Worm (Caenorhabditis elegans) whole organism, L1 larva: ENCODE results near the gene acs-21.

Source experiments
- C04F5.9 ChIP-seq: sonication (generic microtip); optimal IDR thresholded peaks from 2 replicates; lab custom pipeline; 2016; ENCODE audit warnings: missing genetic modification characterization, missing compliant biosample characterization
- F16B12.6 ChIP-seq: fragments of 150-350 bp; optimal IDR thresholded peaks from 2 replicates; lab custom pipeline; 2014; ENCODE audit warnings: missing biosample characterization, missing genetic modification characterization
- alr-1 ChIP-seq: fragments of 200-800 bp; sonication (Bioruptor generic); optimal IDR thresholded peaks from 2 replicates; lab custom pipeline; 2018; ENCODE audit warnings: borderline replicate concordance, mild to moderate bottlenecking, missing genetic modification characterization, missing compliant biosample characterization
- ama-1 ChIP-seq: fragments of 150-350 bp; optimal IDR thresholded peaks from 2 replicates; lab custom pipeline; 2014
- blmp-1 ChIP-seq: fragments of 150-350 bp; optimal IDR thresholded peaks from 2 replicates; lab custom pipeline; 2014; ENCODE audit warnings: missing biosample characterization, missing genetic modification characterization
- ceh-63 ChIP-seq: fragments of 200-800 bp; sonication (Bioruptor generic); optimal IDR thresholded peaks from 2 replicates; lab custom pipeline; 2018; ENCODE audit warnings: mild to moderate bottlenecking, missing genetic modification characterization, missing compliant biosample characterization
- ceh-8 ChIP-seq: fragments of 200-800 bp; sonication (Bioruptor generic); optimal IDR thresholded peaks from 2 replicates; lab custom pipeline; 2018; ENCODE audit warnings: mild to moderate bottlenecking, missing genetic modification characterization, moderate library complexity, missing compliant biosample characterization
- ceh-82 ChIP-seq, 3 experiments: fragments of 150-350 bp in 1 of 3; sonication (generic microtip) in 2 of 3; optimal IDR thresholded peaks; 2 replicates each; lab custom pipeline; 2014 to 2017; ENCODE audit warnings: missing biosample characterization in 3 of 3, missing genetic modification characterization in 3 of 3
- ceh-90 ChIP-seq: sonication (generic microtip); optimal IDR thresholded peaks from 2 replicates; lab custom pipeline; 2016; ENCODE audit warnings: missing genetic modification characterization, missing compliant biosample characterization
- efl-1 ChIP-seq, 4 experiments: fragments of 150-350 bp; optimal IDR thresholded peaks in 3 of 4; peaks in 1 of 4; 1 replicate in 1 of 4; 2 replicates in 3 of 4; lab custom pipeline; 2014; ENCODE audit warnings: missing biosample characterization in 2 of 4, missing genetic modification characterization in 2 of 4, missing genetic modification reagents in 2 of 4
- efl-3 ChIP-seq: fragments of 200-800 bp; sonication (Bioruptor generic); optimal IDR thresholded peaks from 2 replicates; lab custom pipeline; 2018; ENCODE audit warnings: mild to moderate bottlenecking, missing genetic modification characterization, missing compliant biosample characterization
- fkh-4 ChIP-seq: sonication (generic microtip); optimal IDR thresholded peaks from 2 replicates; lab custom pipeline; 2016; ENCODE audit warnings: missing compliant biosample characterization, missing genetic modification characterization, borderline replicate concordance
- fos-1 ChIP-seq: fragments of 150-350 bp; optimal IDR thresholded peaks from 2 replicates; lab custom pipeline; 2014; ENCODE audit warnings: missing biosample characterization, missing genetic modification characterization
- hlh-17 ChIP-seq: fragments of 200-800 bp; sonication (Bioruptor generic); optimal IDR thresholded peaks from 2 replicates; lab custom pipeline; 2018; ENCODE audit warnings: missing genetic modification characterization, mild to moderate bottlenecking, missing compliant biosample characterization, moderate library complexity, borderline replicate concordance
- hlh-4 ChIP-seq: sonication (generic microtip); optimal IDR thresholded peaks from 2 replicates; lab custom pipeline; 2016; ENCODE audit warnings: mild to moderate bottlenecking, missing genetic modification characterization, missing compliant biosample characterization
- isw-1 ChIP-seq: fragments of 200-800 bp; sonication (Bioruptor generic); IDR thresholded peaks from 2 replicates; pipeline ENCODE4 v1.3.6; 2022; ENCODE audit warnings: missing genetic modification characterization, missing compliant biosample characterization
- lin-35 ChIP-seq, 2 experiments: fragments of 150-350 bp; optimal IDR thresholded peaks; 2 replicates each; lab custom pipeline; 2014; ENCODE audit warnings: missing biosample characterization in 2 of 2, missing genetic modification characterization in 2 of 2, missing genetic modification reagents in 2 of 2
- lir-3 ChIP-seq: sonication (generic microtip); optimal IDR thresholded peaks from 2 replicates; lab custom pipeline; 2016; ENCODE audit warnings: mild to moderate bottlenecking, missing genetic modification characterization, moderate library complexity, missing compliant biosample characterization; ENCODE audit not compliant: poor library complexity
- nhr-11 ChIP-seq: fragments of 150-350 bp; optimal IDR thresholded peaks from 2 replicates; lab custom pipeline; 2014; ENCODE audit warnings: missing biosample characterization, missing genetic modification characterization
- nhr-20 ChIP-seq: sonication (generic microtip); optimal IDR thresholded peaks from 2 replicates; lab custom pipeline; 2016; ENCODE audit warnings: mild to moderate bottlenecking, missing genetic modification characterization, missing compliant biosample characterization
- nhr-28 ChIP-seq: fragments of 150-350 bp; optimal IDR thresholded peaks from 2 replicates; lab custom pipeline; 2014; ENCODE audit warnings: missing biosample characterization, missing genetic modification characterization
- nhr-71 ChIP-seq: sonication (generic microtip); optimal IDR thresholded peaks from 2 replicates; lab custom pipeline; 2016; ENCODE audit warnings: mild to moderate bottlenecking, missing genetic modification characterization, moderate library complexity, missing compliant biosample characterization
- nhr-77 ChIP-seq: fragments of 150-350 bp; optimal IDR thresholded peaks from 2 replicates; lab custom pipeline; 2014; ENCODE audit warnings: missing biosample characterization, missing genetic modification characterization
- nhr-85 ChIP-seq: sonication (generic microtip); peaks from one replicate; lab custom pipeline; 2016; ENCODE audit warnings: missing genetic modification characterization, inconsistent platforms, missing compliant biosample characterization
- nhr-90 ChIP-seq: sonication (generic microtip); optimal IDR thresholded peaks from 2 replicates; lab custom pipeline; 2016; ENCODE audit warnings: mild to moderate bottlenecking, missing genetic modification characterization, missing compliant biosample characterization; ENCODE audit not compliant: poor library complexity
- rnt-1 ChIP-seq: sonication (generic microtip); optimal IDR thresholded peaks from 2 replicates; lab custom pipeline; 2016; ENCODE audit warnings: mild to moderate bottlenecking, missing genetic modification characterization, moderate library complexity, missing compliant biosample characterization
- snu-23 ChIP-seq: sonication (generic microtip); optimal IDR thresholded peaks from 2 replicates; lab custom pipeline; 2016; ENCODE audit warnings: missing genetic modification characterization, missing compliant biosample characterization
- sox-4 ChIP-seq: sonication (generic microtip); optimal IDR thresholded peaks from 2 replicates; lab custom pipeline; 2016; ENCODE audit warnings: missing genetic modification characterization, missing compliant biosample characterization
- swsn-7 ChIP-seq: sonication (generic microtip); optimal IDR thresholded peaks from 2 replicates; lab custom pipeline; 2016; ENCODE audit warnings: missing genetic modification characterization, missing compliant biosample characterization
- unc-130 ChIP-seq: fragments of 150-350 bp; optimal IDR thresholded peaks from 2 replicates; lab custom pipeline; 2017; ENCODE audit warnings: missing biosample characterization, missing genetic modification characterization, inconsistent platforms
- unc-30 ChIP-seq: sonication (generic microtip); optimal IDR thresholded peaks from 2 replicates; lab custom pipeline; 2017; ENCODE audit warnings: missing biosample characterization, missing genetic modification characterization
- unc-98 ChIP-seq: fragments of 200-800 bp; sonication (Bioruptor generic); IDR thresholded peaks from 2 replicates; pipeline ENCODE4 v1.3.6; 2022; ENCODE audit warnings: missing genetic modification characterization, missing compliant biosample characterization
- xbp-1 ChIP-seq: sonication (generic microtip); optimal IDR thresholded peaks from 2 replicates; lab custom pipeline; 2016; ENCODE audit warnings: missing genetic modification characterization, missing compliant biosample characterization
- zip-4 ChIP-seq: fragments of 200-800 bp; sonication (Bioruptor generic); optimal IDR thresholded peaks from 2 replicates; lab custom pipeline; 2018; ENCODE audit warnings: mild to moderate bottlenecking, missing genetic modification characterization, moderate library complexity, missing compliant biosample characterization
- ztf-11 ChIP-seq, 2 experiments: sonication (generic microtip); optimal IDR thresholded peaks; 2 replicates each; lab custom pipeline; 2016 to 2017; ENCODE audit warnings: missing genetic modification characterization in 2 of 2, missing biosample characterization in 1 of 2, missing compliant biosample characterization in 1 of 2
- ztf-4 ChIP-seq: fragments of 150-350 bp; optimal IDR thresholded peaks from 2 replicates; lab custom pipeline; 2014; ENCODE audit warnings: missing biosample characterization, missing genetic modification characterization

The acs-21 gene

ce11 chrV:3088768-3089167, at the start of gene acs-21:
Gene acs-21, plus strand, starts transcription at chrV:3089068.
- TF ChIP-seq ceh-63 (no peak), unc-130 (tag; lab: Kevin White, UChicago) (no peak), efl-1 (optimal IDR thresholded peaks at IDR 0.05; lab: Kevin White, UChicago) (no peak), efl-1 (GFP tag; optimal IDR thresholded peaks at IDR 0.05 in 1 of 2; lab: Kevin White, UChicago) (no peak), rnt-1 (tag; lab: Kevin White, UChicago) (no peak), F16B12.6 (tag; lab: Kevin White, UChicago) (no peak), ztf-11 (tag; optimal IDR thresholded peaks at IDR 0.05; lab: Kevin White, UChicago) (no peak), sox-4 (tag; lab: Kevin White, UChicago) (no peak), nhr-11 (tag; lab: Kevin White, UChicago) (no peak), nhr-77 (tag; lab: Kevin White, UChicago) (no peak), lir-3 (tag; lab: Kevin White, UChicago) (no peak), snu-23 (no peak), xbp-1 (tag; lab: Kevin White, UChicago) (no peak), ceh-90 (tag; lab: Kevin White, UChicago) (no peak), C04F5.9 (tag; lab: Kevin White, UChicago) (no peak), ceh-8 (GFP tag; lab: Kevin White, UChicago) (no peak), alr-1 (tag; lab: Kevin White, UChicago) (no peak), isw-1 (GFP tag; lab: Robert Waterston, UW) (no peak)

ce11 chrV:3039282-3039681, 49.6 kb upstream of the acs-21 start, which contains the start of gene chpf-2:
Gene chpf-2, minus strand, starts transcription at chrV:3039382.
- TF ChIP-seq unc-98: no peak
- TF ChIP-seq snu-23: peak; percentile 14
- TF ChIP-seq lin-35 (GFP tag; optimal IDR thresholded peaks at IDR 0.05; lab: Kevin White, UChicago): peak in 1 of 2 experiments; percentile 11
- TF ChIP-seq nhr-20 (tag; lab: Kevin White, UChicago): peak; percentile 37
- peak; percentile 17 for TF ChIP-seq nhr-85
- TF ChIP-seq unc-30 (tag; lab: Kevin White, UChicago): no peak
- TF ChIP-seq ama-1 (lab: Kevin White, UChicago): no peak
- TF ChIP-seq nhr-90 (tag; lab: Kevin White, UChicago): no peak
- peak; percentile 74 for TF ChIP-seq blmp-1 (tag; lab: Kevin White, UChicago)

ce11 chrV:3040930-3041329, 47.9 kb upstream of the acs-21 start:
- no peak for TF ChIP-seq fkh-4 (tag; lab: Kevin White, UChicago)
- no peak for TF ChIP-seq efl-3 (GFP tag; lab: Kevin White, UChicago)
- TF ChIP-seq hlh-4: no peak
- no peak for TF ChIP-seq nhr-90 (tag; lab: Kevin White, UChicago)
- no peak for TF ChIP-seq nhr-71 (tag; lab: Kevin White, UChicago)
- TF ChIP-seq zip-4: no peak
- TF ChIP-seq ceh-82 (tag; optimal IDR thresholded peaks at IDR 0.05; lab: Kevin White, UChicago): no peak

- TF ChIP-seq nhr-28 (no peak), zip-4 (no peak), swsn-7 (tag; lab: Kevin White, UChicago) (no peak), hlh-17 (GFP tag; lab: Kevin White, UChicago) (no peak), fos-1 (tag; lab: Kevin White, UChicago) (no peak), ztf-4 (tag; lab: Kevin White, UChicago) (no peak)
- TF ChIP-seq, all 84 proteins: peak for 0
Measured at ce11 chrV:3044837-3045236, 44.0 kb upstream of the acs-21 start, which contains the start of gene F59D6.1. Gene F59D6.1, plus strand, starts transcription at chrV:3045137.
